Worm (Caenorhabditis elegans): ENCODE results near the gene C08B6.8.

The C08B6.8 gene

ce11 chrV:10133277-10133676 lies 1.2 kb upstream of the C08B6.8 start:
- TF ChIP-seq dmd-6 (GFP tag; IDR thresholded peaks at IDR 0.05), result no peak
- TF ChIP-seq lin-29 (GFP tag; IDR thresholded peaks at IDR 0.05), result no peak
- TF ChIP-seq zip-2 (tag; optimal IDR thresholded peaks at IDR 0.05), result no peak
- no peak for TF ChIP-seq nhr-76 (tag; optimal IDR thresholded peaks at IDR 0.05)
- TF ChIP-seq lin-13 (GFP tag; optimal IDR thresholded peaks at IDR 0.05), result no peak
- TF ChIP-seq tag-97 (GFP tag; IDR thresholded peaks at IDR 0.05), result no peak
- no peak for TF ChIP-seq ceh-28 (tag; optimal IDR thresholded peaks at IDR 0.05)
- TF ChIP-seq dmd-8 (GFP tag; IDR thresholded peaks at IDR 0.05), result peak; percentile 60; the same call in 1 of the 2 replicates
- TF ChIP-seq fkh-10 (GFP tag; optimal IDR thresholded peaks at IDR 0.05), result no peak

- peak; percentile 47; the same call in 1 of the 2 replicates for TF ChIP-seq set-16 (GFP tag; IDR thresholded peaks at IDR 0.05)
Observed at ce11 chrV:10136644-10137043, 2.2 kb downstream of the C08B6.8 start.

ce11 chrV:10138582-10138981 lies 4.1 kb downstream of the C08B6.8 start:
- TF ChIP-seq snpc-1.2 (GFP tag; IDR thresholded peaks at IDR 0.05), result peak; percentile 63; the same call in 1 of the 2 replicates
- TF ChIP-seq set-16 (GFP tag; IDR thresholded peaks at IDR 0.05), result peak; percentile 63
- peak; percentile 60 for TF ChIP-seq lin-38 (GFP tag; IDR thresholded peaks at IDR 0.05)

- TF ChIP-seq mdl-1 (tag; optimal IDR thresholded peaks at IDR 0.05) (no peak), aha-1 (tag) (peak; percentile 11), hlh-11 (tag; optimal IDR thresholded peaks at IDR 0.05) (peak; percentile 5)
Observed at ce11 chrV:10145653-10146052, 11.2 kb downstream of the C08B6.8 start, which contains the start of gene C51E3.9. C51E3.9 (plus strand) TSS chrV:10145953.

- TF ChIP-seq nhr-77 (tag; optimal IDR thresholded peaks at IDR 0.05), result no peak
- TF ChIP-seq aha-1 (tag), result peak; percentile 82
- TF ChIP-seq lim-7 (GFP tag; IDR thresholded peaks at IDR 0.05), result no peak
- TF ChIP-seq gei-8 (GFP tag; optimal IDR thresholded peaks at IDR 0.05), result no peak
- peak; percentile 35 for TF ChIP-seq nhr-11 (tag; optimal IDR thresholded peaks at IDR 0.05)
- peak in 1 of 2 experiments; percentile 19 for TF ChIP-seq unc-62 (GFP tag; optimal IDR thresholded peaks at IDR 0.05 in 1 of 2)
- TF ChIP-seq unc-62 (tag; optimal IDR thresholded peaks at IDR 0.05), result no peak
- TF ChIP-seq madf-9 (GFP tag; conservative IDR thresholded peaks at IDR 0.05), result no peak
- TF ChIP-seq daf-16 (GFP tag; optimal IDR thresholded peaks at IDR 0.05), result peak in 1 of 2 experiments; percentile 20
- no peak for TF ChIP-seq daf-16 (tag; optimal IDR thresholded peaks at IDR 0.05)
- TF ChIP-seq hmg-1.1 (GFP tag; IDR thresholded peaks at IDR 0.05), result no peak
- peak in 1 of 2 experiments; percentile 78 for TF ChIP-seq hif-1 (tag; optimal IDR thresholded peaks at IDR 0.05)
- TF ChIP-seq madf-5 (GFP tag; IDR thresholded peaks at IDR 0.05), result no peak
- TF ChIP-seq R02D3.7 (tag; optimal IDR thresholded peaks at IDR 0.05), result no peak
Observed at ce11 chrV:10146787-10147186, 12.3 kb downstream of the C08B6.8 start.

- TF ChIP-seq spr-1 (tag; optimal IDR thresholded peaks at IDR 0.05) (no peak), vab-7 (GFP tag; IDR thresholded peaks at IDR 0.05) (no peak), mes-2 (tag; optimal IDR thresholded peaks at IDR 0.05; ENCODE audit: poor library complexity, severe bottlenecking) (no peak), unc-62 (GFP tag; optimal IDR thresholded peaks at IDR 0.05 in 1 of 2) (no peak), unc-62 (tag; optimal IDR thresholded peaks at IDR 0.05) (no peak), skn-1 (tag; optimal IDR thresholded peaks at IDR 0.05) (no peak), spr-3 (GFP tag; optimal IDR thresholded peaks at IDR 0.05) (no peak), pqm-1 (tag; optimal IDR thresholded peaks at IDR 0.05) (no peak), saeg-2 (GFP tag; IDR thresholded peaks at IDR 0.05) (no peak), tra-1 (GFP tag; IDR thresholded peaks at IDR 0.05) (no peak), daf-16 (GFP tag; optimal IDR thresholded peaks at IDR 0.05) (no peak), daf-16 (tag; optimal IDR thresholded peaks at IDR 0.05) (no peak), mxl-3 (GFP tag; optimal IDR thresholded peaks at IDR 0.05) (no peak), dmd-8 (GFP tag; IDR thresholded peaks at IDR 0.05) (no peak), zip-11 (GFP tag; IDR thresholded peaks at IDR 0.05) (no peak)
Observed at ce11 chrV:10148352-10148751, 13.9 kb downstream of the C08B6.8 start, which contains the start of gene srsx-26. srsx-26 (plus strand) TSS chrV:10148652.

Data from whole organism, L4 larva.